Fruit fly (Drosophila melanogaster): ENCODE results near the gene CG9213.

CG9213 gene

DNA sequence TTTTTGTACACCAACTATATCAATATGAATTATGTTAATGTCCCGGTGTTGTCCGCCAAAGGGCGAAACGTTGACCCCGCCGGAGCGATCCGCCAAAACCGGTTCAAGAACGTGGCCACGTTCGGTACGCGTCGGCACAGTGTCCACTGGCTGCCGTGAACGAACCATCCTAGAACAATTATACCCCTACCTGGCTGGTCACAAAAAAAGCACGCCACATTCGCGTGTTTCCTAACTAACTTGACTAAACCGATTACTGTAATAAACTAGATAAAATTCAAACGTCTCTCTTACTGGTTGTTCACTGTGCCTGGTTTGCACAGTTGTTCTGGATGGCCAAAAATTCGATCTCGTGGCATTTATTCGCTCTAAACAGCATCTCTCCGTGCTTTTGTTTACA, 5.2 kb upstream of the CG9213 start (continued):
- TF ChIP-seq CG1832 (GFP tag; optimal IDR thresholded peaks at IDR 0.05) (no peak), CG9817 (tag; optimal IDR thresholded peaks at IDR 0.05) (peak; percentile 92), Taf1 (GFP tag; IDR thresholded peaks at IDR 0.05) (peak; percentile 93), wek (GFP tag; optimal IDR thresholded peaks at IDR 0.05) (peak; percentile 64), CG9797 (GFP tag; optimal IDR thresholded peaks at IDR 0.05) (peak; percentile 13), HLHmδ (GFP tag; optimal IDR thresholded peaks at IDR 0.05) (peak; percentile 24), CG12659 (GFP tag; optimal IDR thresholded peaks at IDR 0.05) (peak; percentile 91), slp2 (GFP tag; optimal IDR thresholded peaks at IDR 0.05) (peak; percentile 83), Scr (GFP tag; IDR thresholded peaks at IDR 0.05; ENCODE audit: partially characterized antibody) (no peak), CG16863 (GFP tag; optimal IDR thresholded peaks at IDR 0.05) (peak; percentile 91), D19A (tag; optimal IDR thresholded peaks at IDR 0.05) (peak; percentile 80), Tbp (GFP tag; optimal IDR thresholded peaks at IDR 0.05) (no peak), CG9609 (GFP tag; optimal IDR thresholded peaks at IDR 0.05) (peak; percentile 90), GATAe (GFP tag; conservative IDR thresholded peaks at IDR 0.05) (peak; percentile 51), CG4360 (GFP tag; IDR thresholded peaks at IDR 0.05) (peak; percentile 59), MBD-R2 (GFP tag; IDR thresholded peaks at IDR 0.05) (peak; percentile 91), exex (tag; optimal IDR thresholded peaks at IDR 0.05) (no peak), sd (tag; optimal IDR thresholded peaks at IDR 0.05) (peak; percentile 81), ase (GFP tag; IDR thresholded peaks at IDR 0.05) (peak; percentile 86), Abd-B (GFP tag; optimal IDR thresholded peaks at IDR 0.05) (peak; percentile 75), Dll (GFP tag; IDR thresholded peaks at IDR 0.05; ENCODE audit: partially characterized antibody) (no peak), CG9876 (GFP tag; optimal IDR thresholded peaks at IDR 0.05) (peak; percentile 89), CG32767 (GFP tag; IDR thresholded peaks at IDR 0.05) (peak; percentile 76; the same call in 1 of the 2 replicates), CG15269 (tag; optimal IDR thresholded peaks at IDR 0.05) (peak; percentile 94), zf30C (GFP tag; optimal IDR thresholded peaks at IDR 0.05) (no peak), sr (GFP tag; IDR thresholded peaks at IDR 0.05) (peak; percentile 63; the same call in 1 of the 3 replicates), pb (GFP tag; optimal IDR thresholded peaks at IDR 0.05) (peak; percentile 83), lab (GFP tag; optimal IDR thresholded peaks at IDR 0.05) (peak; percentile 96), CG30020 (tag; optimal IDR thresholded peaks at IDR 0.05) (peak; percentile 60), unpg (GFP tag; optimal IDR thresholded peaks at IDR 0.05) (peak; percentile 92), Dfd (GFP tag; optimal IDR thresholded peaks at IDR 0.05) (no peak), CG13775 (GFP tag; optimal IDR thresholded peaks at IDR 0.05) (peak; percentile 87), Oli (tag; optimal IDR thresholded peaks at IDR 0.05) (peak; percentile 89), Dad (GFP tag; optimal IDR thresholded peaks at IDR 0.05) (peak; percentile 92), pfk (GFP tag; optimal IDR thresholded peaks at IDR 0.05) (no peak), zfh2 (GFP tag; optimal IDR thresholded peaks at IDR 0.05) (peak; percentile 96), Oaz (GFP tag; IDR thresholded peaks at IDR 0.05) (peak; percentile 89), nmo (GFP tag; optimal IDR thresholded peaks at IDR 0.05) (peak; percentile 89), CG8281 (tag; optimal IDR thresholded peaks at IDR 0.05) (peak; percentile 70), Deaf1 (tag; optimal IDR thresholded peaks at IDR 0.05) (peak; percentile 65), crol (GFP tag; IDR thresholded peaks at IDR 0.05) (peak; percentile 62), hkb (optimal IDR thresholded peaks at IDR 0.05) (no peak), hkb (GFP tag; IDR thresholded peaks at IDR 0.05) (peak; percentile 92), CG42726 (GFP tag; IDR thresholded peaks at IDR 0.05; ENCODE audit: partially characterized antibody) (no peak), Fer3 (tag; optimal IDR thresholded peaks at IDR 0.05) (peak; percentile 93), trh (GFP tag; optimal IDR thresholded peaks at IDR 0.05) (peak; percentile 61), Mes4 (GFP tag; optimal IDR thresholded peaks at IDR 0.05) (peak; percentile 80), Dip3 (GFP tag; optimal IDR thresholded peaks at IDR 0.05) (peak; percentile 96), CG2712 (tag; optimal IDR thresholded peaks at IDR 0.05) (peak; percentile 90), CG43689 (GFP tag; IDR thresholded peaks at IDR 0.05) (peak; percentile 69), CG1024 (GFP tag; IDR thresholded peaks at IDR 0.05) (peak; percentile 83)
